Worm (Caenorhabditis elegans) whole organism, L3 larva: ENCODE data around the gene F13H10.3.

Source experiments
- aly-2 ChIP-seq: fragments of 150-350 bp; optimal IDR thresholded peaks from 2 replicates; lab custom pipeline; 2014; ENCODE audit warnings: missing biosample characterization, missing genetic modification characterization
- ama-1 ChIP-seq: fragments of 150-350 bp; optimal IDR thresholded peaks from 2 replicates; lab custom pipeline; 2018
- ceh-16 ChIP-seq: sonication (generic microtip); optimal IDR thresholded peaks from 2 replicates; lab custom pipeline; 2017; ENCODE audit warnings: missing biosample characterization, missing genetic modification characterization
- ceh-28 ChIP-seq: fragments of 150-350 bp; optimal IDR thresholded peaks from 2 replicates; lab custom pipeline; 2014; ENCODE audit warnings: missing biosample characterization, missing genetic modification reagents, missing genetic modification characterization
- ceh-82 ChIP-seq: fragments of 150-350 bp; optimal IDR thresholded peaks from 2 replicates; lab custom pipeline; 2014; ENCODE audit warnings: missing biosample characterization, missing genetic modification characterization
- daf-12 ChIP-seq: fragments of 150-350 bp; optimal IDR thresholded peaks from 2 replicates; lab custom pipeline; 2014; ENCODE audit warnings: missing biosample characterization, missing genetic modification reagents, missing genetic modification characterization
- egl-27 ChIP-seq: sonication (generic microtip); optimal IDR thresholded peaks from 4 replicates; lab custom pipeline; 2017; ENCODE audit warnings: missing biosample characterization, missing genetic modification reagents, missing genetic modification characterization
- elt-1 ChIP-seq: fragments of 150-350 bp; optimal IDR thresholded peaks from 2 replicates; lab custom pipeline; 2014; ENCODE audit warnings: missing biosample characterization, missing genetic modification characterization
- elt-2 ChIP-seq: sonication (generic microtip); optimal IDR thresholded peaks from 2 replicates; lab custom pipeline; 2016; ENCODE audit warnings: missing genetic modification reagents, mild to moderate bottlenecking, missing genetic modification characterization, missing compliant biosample characterization
- elt-3 ChIP-seq, 3 experiments: fragments of 150-350 bp in 1 of 3; sonication (generic microtip) in 2 of 3; optimal IDR thresholded peaks; 2 replicates in 2 of 3; 4 replicates in 1 of 3; lab custom pipeline; 2014 to 2017; ENCODE audit warnings: missing biosample characterization in 3 of 3, missing genetic modification characterization in 3 of 3
- eor-1 ChIP-seq, 2 experiments: fragments of 150-350 bp; optimal IDR thresholded peaks; 2 replicates each; lab custom pipeline; 2014 to 2018; ENCODE audit warnings: missing biosample characterization in 2 of 2, missing genetic modification characterization in 2 of 2
- fkh-10 ChIP-seq: sonication (generic microtip); optimal IDR thresholded peaks from 2 replicates; lab custom pipeline; 2017; ENCODE audit warnings: missing biosample characterization, missing genetic modification reagents, missing genetic modification characterization
- fkh-2 ChIP-seq: fragments of 150-350 bp; optimal IDR thresholded peaks from 2 replicates; lab custom pipeline; 2014; ENCODE audit warnings: missing biosample characterization, missing genetic modification reagents, missing genetic modification characterization
- fos-1 ChIP-seq: fragments of 150-350 bp; optimal IDR thresholded peaks from 2 replicates; lab custom pipeline; 2014; ENCODE audit warnings: missing biosample characterization, missing genetic modification characterization
- hmg-11 ChIP-seq: sonication (generic microtip); optimal IDR thresholded peaks from 2 replicates; lab custom pipeline; 2016; ENCODE audit warnings: missing genetic modification characterization, missing compliant biosample characterization
- jun-1 ChIP-seq: fragments of 150-350 bp; optimal IDR thresholded peaks from 2 replicates; lab custom pipeline; 2014; ENCODE audit warnings: missing biosample characterization, missing genetic modification reagents, missing genetic modification characterization
- lin-15B ChIP-seq: fragments of 150-350 bp; optimal IDR thresholded peaks from 2 replicates; lab custom pipeline; 2014; ENCODE audit warnings: missing biosample characterization, missing genetic modification characterization
- lin-39 ChIP-seq: fragments of 150-350 bp; optimal IDR thresholded peaks from 2 replicates; lab custom pipeline; 2018; ENCODE audit warnings: missing biosample characterization, missing genetic modification reagents, missing genetic modification characterization
- mdl-1 ChIP-seq: fragments of 150-350 bp; optimal IDR thresholded peaks from 2 replicates; lab custom pipeline; 2014; ENCODE audit warnings: missing biosample characterization, missing genetic modification characterization
- nfya-1 ChIP-seq: sonication (generic microtip); optimal IDR thresholded peaks from 2 replicates; lab custom pipeline; 2017; ENCODE audit warnings: missing genetic modification characterization, mild to moderate bottlenecking, missing compliant biosample characterization, antibody characterized with exemption, moderate library complexity; ENCODE audit not compliant: insufficient read depth
- nhr-11 ChIP-seq: fragments of 150-350 bp; optimal IDR thresholded peaks from 2 replicates; lab custom pipeline; 2014; ENCODE audit warnings: missing biosample characterization, missing genetic modification characterization
- nhr-12 ChIP-seq: fragments of 150-350 bp; optimal IDR thresholded peaks from 2 replicates; lab custom pipeline; 2014; ENCODE audit warnings: missing biosample characterization, missing genetic modification characterization
- nhr-23 ChIP-seq: fragments of 150-350 bp; optimal IDR thresholded peaks from 2 replicates; lab custom pipeline; 2014; ENCODE audit warnings: missing biosample characterization, missing genetic modification reagents, missing genetic modification characterization
- nhr-237 ChIP-seq: fragments of 150-350 bp; optimal IDR thresholded peaks from 2 replicates; lab custom pipeline; 2014; ENCODE audit warnings: missing biosample characterization, missing genetic modification characterization
- nhr-25 ChIP-seq: sonication (generic microtip); optimal IDR thresholded peaks from 2 replicates; lab custom pipeline; 2017; ENCODE audit warnings: missing biosample characterization, missing genetic modification characterization
- nhr-28 ChIP-seq: fragments of 150-350 bp; optimal IDR thresholded peaks from 2 replicates; lab custom pipeline; 2014; ENCODE audit warnings: missing biosample characterization, missing genetic modification characterization
- nhr-43 ChIP-seq: sonication (generic microtip); optimal IDR thresholded peaks from 2 replicates; lab custom pipeline; 2016; ENCODE audit warnings: mild to moderate bottlenecking, missing genetic modification characterization, missing compliant biosample characterization; ENCODE audit not compliant: poor library complexity, severe bottlenecking
- nhr-67 ChIP-seq: fragments of 150-350 bp; optimal IDR thresholded peaks from 2 replicates; lab custom pipeline; 2014; ENCODE audit warnings: missing biosample characterization, missing genetic modification characterization
- nhr-76 ChIP-seq: fragments of 150-350 bp; sonication (generic microtip); optimal IDR thresholded peaks from 5 replicates; lab custom pipeline; 2014; ENCODE audit warnings: missing biosample characterization, missing genetic modification characterization
- pha-4 ChIP-seq: fragments of 150-350 bp; optimal IDR thresholded peaks from 2 replicates; lab custom pipeline; 2014; ENCODE audit warnings: missing biosample characterization, missing genetic modification reagents, missing genetic modification characterization
- pqm-1 ChIP-seq: fragments of 150-350 bp; optimal IDR thresholded peaks from 2 replicates; lab custom pipeline; 2017; ENCODE audit warnings: missing biosample characterization, missing genetic modification characterization, inconsistent platforms
- sea-2 ChIP-seq: fragments of 150-350 bp; sonication (generic microtip); optimal IDR thresholded peaks from 4 replicates; lab custom pipeline; 2014; ENCODE audit warnings: missing biosample characterization, missing genetic modification reagents, missing genetic modification characterization
- skn-1 ChIP-seq: fragments of 150-350 bp; optimal IDR thresholded peaks from 2 replicates; lab custom pipeline; 2014; ENCODE audit warnings: missing biosample characterization, missing genetic modification characterization
- snpc-4 ChIP-seq: fragments of 150-350 bp; optimal IDR thresholded peaks from 2 replicates; lab custom pipeline; 2014; ENCODE audit warnings: missing biosample characterization, missing genetic modification characterization
- tbx-2 ChIP-seq: sonication (generic microtip); optimal IDR thresholded peaks from 2 replicates; lab custom pipeline; 2016; ENCODE audit warnings: mild to moderate bottlenecking, missing genetic modification characterization, missing compliant biosample characterization
- unc-39 ChIP-seq: sonication (generic microtip); optimal IDR thresholded peaks from 4 replicates; lab custom pipeline; 2017; ENCODE audit warnings: missing biosample characterization, missing genetic modification characterization
- ztf-11 ChIP-seq: fragments of 150-350 bp; optimal IDR thresholded peaks from 2 replicates; lab custom pipeline; 2014; ENCODE audit warnings: missing biosample characterization, missing genetic modification characterization
- ztf-4 ChIP-seq: fragments of 150-350 bp; optimal IDR thresholded peaks from 2 replicates; lab custom pipeline; 2014; ENCODE audit warnings: missing biosample characterization, missing genetic modification characterization

Gene F13H10.3

ce11 chrIV:11022303-11022702 is 6.5 kb upstream of the F13H10.3 start, which contains the start of gene alh-3:
alh-3 (plus strand) TSS chrIV:11022603.
- TF ChIP-seq aly-2 (tag; lab: Kevin White, UChicago), result no peak
- TF ChIP-seq eor-1 (tag; optimal IDR thresholded peaks at IDR 0.05; lab: Kevin White, UChicago), result no peak
- no peak for TF ChIP-seq skn-1 (tag; lab: Kevin White, UChicago)
- TF ChIP-seq ztf-11 (tag; lab: Kevin White, UChicago), result no peak
- no peak for TF ChIP-seq elt-2 (tag; lab: Kevin White, UChicago)
- TF ChIP-seq fkh-2 (tag; lab: Kevin White, UChicago), result no peak
- no peak for TF ChIP-seq elt-3 (tag; optimal IDR thresholded peaks at IDR 0.05; lab: Kevin White, UChicago)
- no peak for TF ChIP-seq ztf-4 (tag; lab: Kevin White, UChicago)
- no peak for TF ChIP-seq ama-1 (lab: Kevin White, UChicago)
- TF ChIP-seq fkh-10 (GFP tag; lab: Kevin White, UChicago), result no peak
- no peak for TF ChIP-seq lin-15B (tag; lab: Kevin White, UChicago)

DNA sequence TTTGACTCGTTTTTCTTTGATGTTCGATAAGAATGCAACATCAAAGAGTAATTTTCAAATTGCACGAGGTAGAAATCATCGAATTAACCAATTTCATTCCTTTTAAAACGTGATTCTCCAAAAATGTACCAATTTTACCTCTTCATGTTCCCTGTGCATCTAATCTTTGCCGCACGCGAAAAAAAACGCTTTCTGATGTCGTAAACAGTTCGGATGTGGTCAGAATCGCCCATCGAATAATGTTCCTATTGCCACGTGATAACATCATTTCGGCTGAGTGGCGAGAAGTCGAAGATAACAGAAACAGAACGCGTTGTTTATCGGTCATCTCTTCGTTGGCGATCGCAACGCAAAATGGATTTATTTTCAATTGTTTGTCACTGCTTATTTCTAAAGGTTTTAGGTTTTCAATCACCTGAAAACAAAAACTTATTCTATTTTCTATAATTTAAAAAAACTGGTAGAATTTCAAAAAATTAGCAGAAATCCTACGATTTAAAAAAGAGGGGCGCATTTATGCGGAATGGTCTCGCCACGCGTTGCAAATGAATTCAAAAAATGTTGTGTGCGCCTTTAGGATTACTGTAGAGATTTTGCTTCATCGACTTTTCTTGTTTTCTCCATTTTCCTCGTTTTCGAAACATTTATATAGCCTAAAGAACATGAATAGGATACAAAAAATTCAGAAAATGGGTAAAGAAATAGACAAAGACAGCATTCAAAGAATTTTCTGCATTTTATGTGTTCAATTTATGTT is 5.9 kb upstream of the F13H10.3 start, which contains the start of gene mogs-1:
Gene mogs-1 (minus strand): TSS at position 417 of the 757 bp plus-strand sequence.
- no peak for TF ChIP-seq fos-1
- TF ChIP-seq jun-1 (tag; lab: Kevin White, UChicago), result peak; percentile 17
- no peak for TF ChIP-seq ceh-28
- TF ChIP-seq nhr-11 (tag; lab: Kevin White, UChicago), result no peak
- TF ChIP-seq skn-1 (tag; lab: Kevin White, UChicago), result no peak
- TF ChIP-seq nhr-25 (tag; lab: Kevin White, UChicago), result peak; percentile 53
- no peak for TF ChIP-seq nfya-1 (tag; lab: Kevin White, UChicago)
- peak; percentile 17 for TF ChIP-seq elt-1 (tag; lab: Kevin White, UChicago)
- TF ChIP-seq ceh-16 (tag; lab: Kevin White, UChicago), result no peak
- no peak for TF ChIP-seq unc-39
- no peak for TF ChIP-seq nhr-28
- peak; percentile 72 for TF ChIP-seq nhr-23 (tag; lab: Kevin White, UChicago)
- no peak for TF ChIP-seq nhr-237 (tag; lab: Kevin White, UChicago)
- TF ChIP-seq lin-39 (tag; lab: Kevin White, UChicago), result no peak
- TF ChIP-seq daf-12 (tag; lab: Kevin White, UChicago), result no peak
- TF ChIP-seq nhr-67 (tag; lab: Kevin White, UChicago), result no peak
- TF ChIP-seq mdl-1, result no peak
- TF ChIP-seq elt-3 (tag; optimal IDR thresholded peaks at IDR 0.05; lab: Kevin White, UChicago), result no peak
- TF ChIP-seq snpc-4, result no peak
- peak; percentile 60 for TF ChIP-seq nhr-43
- TF ChIP-seq sea-2 (GFP tag; lab: Kevin White, UChicago), result no peak
- TF ChIP-seq ceh-82 (tag; lab: Kevin White, UChicago), result no peak
- TF ChIP-seq elt-2 (tag; lab: Kevin White, UChicago), result peak; percentile 50
- TF ChIP-seq ztf-4 (tag; lab: Kevin White, UChicago), result no peak
- TF ChIP-seq tbx-2 (tag; lab: Kevin White, UChicago), result no peak
- TF ChIP-seq egl-27 (tag; lab: Kevin White, UChicago), result no peak
- TF ChIP-seq hmg-11 (tag; lab: Kevin White, UChicago), result peak; percentile 21
- TF ChIP-seq aly-2 (tag; lab: Kevin White, UChicago), result no peak
- no peak for TF ChIP-seq nhr-76 (tag; lab: Kevin White, UChicago)
- TF ChIP-seq nhr-12, result no peak

DNA sequence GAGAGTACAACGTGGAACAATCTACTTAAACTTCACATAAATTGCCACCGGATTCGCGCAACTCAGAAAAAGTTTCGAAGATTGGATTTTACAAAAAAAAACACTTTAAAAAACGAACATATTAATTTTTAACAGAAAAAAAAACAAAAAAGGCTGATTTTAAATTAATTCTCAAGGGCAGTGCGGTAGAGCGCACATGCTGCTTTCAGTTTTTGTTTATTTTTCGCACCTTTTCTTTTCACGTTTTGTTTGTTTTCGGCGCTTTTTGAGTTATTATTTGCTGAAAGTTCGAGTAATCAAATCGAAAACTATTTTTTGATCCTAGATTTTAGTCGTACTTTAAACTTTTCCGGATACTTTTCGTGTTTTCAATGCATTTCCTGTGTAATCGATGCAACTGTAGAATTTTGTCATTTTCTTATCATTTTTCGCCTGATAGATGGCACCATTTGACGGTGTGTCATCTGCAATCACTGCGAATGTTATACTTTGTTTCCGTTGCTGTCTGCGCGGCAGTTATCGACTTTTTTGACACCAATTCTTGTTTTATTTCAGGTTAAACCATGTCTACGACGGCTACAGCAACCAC is 4.3 kb upstream of the F13H10.3 start, which contains the start of gene F13H10.8:
Gene F13H10.8 (plus strand): TSS at position 556 of the 589 bp plus-strand sequence.
- TF ChIP-seq pha-4 (tag; lab: Kevin White, UChicago), result peak; percentile 93
- no peak for TF ChIP-seq daf-12 (tag; lab: Kevin White, UChicago)
- no peak for TF ChIP-seq fkh-10 (GFP tag; lab: Kevin White, UChicago)
- TF ChIP-seq elt-2 (tag; lab: Kevin White, UChicago), result peak; percentile 76
- TF ChIP-seq lin-39 (tag; lab: Kevin White, UChicago), result no peak
- TF ChIP-seq ceh-28, result no peak
- no peak for TF ChIP-seq ztf-4 (tag; lab: Kevin White, UChicago)
- peak; percentile 25 for TF ChIP-seq lin-15B (tag; lab: Kevin White, UChicago)
- TF ChIP-seq nhr-12, result no peak
- peak; percentile 28 for TF ChIP-seq snpc-4
- TF ChIP-seq ztf-11 (tag; lab: Kevin White, UChicago), result no peak
- TF ChIP-seq pqm-1 (tag; lab: Kevin White, UChicago), result peak; percentile 3
- no peak for TF ChIP-seq ceh-16 (tag; lab: Kevin White, UChicago)
- no peak for TF ChIP-seq nhr-43
- no peak for TF ChIP-seq ama-1 (lab: Kevin White, UChicago)
- TF ChIP-seq nfya-1 (tag; lab: Kevin White, UChicago), result peak; percentile 31
- TF ChIP-seq sea-2 (GFP tag; lab: Kevin White, UChicago), result no peak
- TF ChIP-seq hmg-11 (tag; lab: Kevin White, UChicago), result peak; percentile 58
- TF ChIP-seq nhr-23 (tag; lab: Kevin White, UChicago), result no peak
- TF ChIP-seq nhr-25 (tag; lab: Kevin White, UChicago), result peak; percentile 21
- TF ChIP-seq skn-1 (tag; lab: Kevin White, UChicago), result no peak
- no peak for TF ChIP-seq nhr-76 (tag; lab: Kevin White, UChicago)
- no peak for TF ChIP-seq elt-1 (tag; lab: Kevin White, UChicago)
- TF ChIP-seq elt-3 (tag; optimal IDR thresholded peaks at IDR 0.05; lab: Kevin White, UChicago), result no peak
- no peak for TF ChIP-seq nhr-237 (tag; lab: Kevin White, UChicago)
